2 fruit fly cellular contexts compared by ENCODE assay signal in genomic region chr3R:19343534-19344325, dm6.
TF ChIP-seq lines count a peak whose summit lies in the region.

No protein-coding gene starts in this region.

- no peak for TF ChIP-seq CTCF in whole organism, embryonic (GFP tag; optimal IDR thresholded peaks at IDR 0.05; lab: Kevin White, UChicago)

TF ChIP-seq in whole organism, embryonic, 481 proteins besides CTCF, POLR2A, EP300 and RAD21:
- no peak for TF ChIP-seq Usf (GFP tag; optimal IDR thresholded peaks at IDR 0.05; lab: Kevin White, UChicago)
- peak; percentile 85 for TF ChIP-seq CG15696 (tag; optimal IDR thresholded peaks at IDR 0.05; lab: Kevin White, UChicago)
- no peak for TF ChIP-seq E2f2 (GFP tag; IDR thresholded peaks at IDR 0.05; lab: Robert Waterston, UW)
- TF ChIP-seq Xrp1 (GFP tag; IDR thresholded peaks at IDR 0.05; lab: Robert Waterston, UW): peak; percentile 39; the same call in 1 of the 2 replicates
- peak; percentile 52 for TF ChIP-seq CG17829 (tag; optimal IDR thresholded peaks at IDR 0.05; lab: Kevin White, UChicago)
- peak; percentile 48 for TF ChIP-seq CG9727 (GFP tag; optimal IDR thresholded peaks at IDR 0.05; lab: Kevin White, UChicago)
- TF ChIP-seq CG18262 (tag; optimal IDR thresholded peaks at IDR 0.05; lab: Kevin White, UChicago): peak; percentile 72
- peak; percentile 12 for TF ChIP-seq CG12391 (tag; optimal IDR thresholded peaks at IDR 0.05; lab: Kevin White, UChicago)
- peak; percentile 65; the same call in 1 of the 2 replicates for TF ChIP-seq CG8765 (GFP tag; IDR thresholded peaks at IDR 0.05; lab: Robert Waterston, UW)
- peak; percentile 93 for TF ChIP-seq CG4404 (GFP tag; IDR thresholded peaks at IDR 0.05; lab: Robert Waterston, UW)
- no peak for TF ChIP-seq Ets97D (GFP tag; optimal IDR thresholded peaks at IDR 0.05; lab: Kevin White, UChicago)
- no peak for TF ChIP-seq CG30403 (GFP tag; optimal IDR thresholded peaks at IDR 0.05; lab: Kevin White, UChicago)
- peak; percentile 49 for TF ChIP-seq CG10979 (tag; optimal IDR thresholded peaks at IDR 0.05; lab: Kevin White, UChicago)
- TF ChIP-seq trem (tag; optimal IDR thresholded peaks at IDR 0.05; lab: Kevin White, UChicago): peak; percentile 18
- 0 out of 2 replicates have a peak, but pooled peaks have one; percentile 14 for TF ChIP-seq CG31441 (GFP tag; IDR thresholded peaks at IDR 0.05; lab: Robert Waterston, UW)
- TF ChIP-seq dmrt11E (tag; optimal IDR thresholded peaks at IDR 0.05; lab: Kevin White, UChicago): peak; percentile 69
- peak; percentile 85 for TF ChIP-seq zen (tag; optimal IDR thresholded peaks at IDR 0.05; lab: Kevin White, UChicago)
- TF ChIP-seq CG14710 (tag; optimal IDR thresholded peaks at IDR 0.05; lab: Kevin White, UChicago): peak; percentile 36
- TF ChIP-seq twi (tag; optimal IDR thresholded peaks at IDR 0.05; lab: Kevin White, UChicago): peak; percentile 92
- peak; percentile 6 for TF ChIP-seq sens (GFP tag; lab: Kevin White, UChicago)
- TF ChIP-seq prd (optimal IDR thresholded peaks at IDR 0.05; lab: Kevin White, UChicago): no peak
- TF ChIP-seq prd (GFP tag; IDR thresholded peaks at IDR 0.05; lab: Robert Waterston, UW): peak; percentile 49; the same call in 2 of the 3 replicates
- TF ChIP-seq CG10267 (tag; optimal IDR thresholded peaks at IDR 0.05; lab: Kevin White, UChicago): peak; percentile 47
- peak; percentile 50; the same call in 2 of the 3 replicates for TF ChIP-seq CG17361 (GFP tag; IDR thresholded peaks at IDR 0.05; lab: Robert Waterston, UW)
- TF ChIP-seq Elba2 (GFP tag; optimal IDR thresholded peaks at IDR 0.05; lab: Kevin White, UChicago): peak; percentile 7
- TF ChIP-seq Lpt (GFP tag; optimal IDR thresholded peaks at IDR 0.05; lab: Kevin White, UChicago): no peak
- TF ChIP-seq CG2712 (tag; optimal IDR thresholded peaks at IDR 0.05; lab: Kevin White, UChicago): peak; percentile 59
- TF ChIP-seq Deaf1 (tag; optimal IDR thresholded peaks at IDR 0.05; lab: Kevin White, UChicago): no peak
- TF ChIP-seq tll (GFP tag; optimal IDR thresholded peaks at IDR 0.05; lab: Kevin White, UChicago): peak in 1 of 2 experiments; percentile 5
- no peak for TF ChIP-seq CG6854 (GFP tag; optimal IDR thresholded peaks at IDR 0.05; lab: Kevin White, UChicago)
- TF ChIP-seq grau (tag; optimal IDR thresholded peaks at IDR 0.05; lab: Kevin White, UChicago): peak; percentile 6
- TF ChIP-seq gem (tag; optimal IDR thresholded peaks at IDR 0.05; lab: Kevin White, UChicago): peak; percentile 34
- TF ChIP-seq lola (GFP tag; optimal IDR thresholded peaks at IDR 0.05; lab: Kevin White, UChicago): peak in 1 of 3 experiments; percentile 53
- peak; percentile 75 for TF ChIP-seq zf30C (GFP tag; optimal IDR thresholded peaks at IDR 0.05; lab: Kevin White, UChicago)
- peak; percentile 55 for TF ChIP-seq CG8924 (tag; optimal IDR thresholded peaks at IDR 0.05; lab: Kevin White, UChicago)
- peak; percentile 12 for TF ChIP-seq phol (tag; optimal IDR thresholded peaks at IDR 0.05; lab: Kevin White, UChicago)
TF ChIP-seq in whole organism, embryonic: peak in this region for 28.

TF ChIP-seq in whole organism, prepupa, 60 proteins besides CTCF, POLR2A, EP300 and RAD21:
- TF ChIP-seq Eip78C (GFP tag; lab: Kevin White, UChicago): peak; percentile 7
- TF ChIP-seq CG15336 (GFP tag; IDR thresholded peaks at IDR 0.05; lab: Robert Waterston, UW): no peak
- no peak for TF ChIP-seq CG3032 (tag; optimal IDR thresholded peaks at IDR 0.05; lab: Kevin White, UChicago)
